Fruit fly (Drosophila melanogaster) whole organism, embryonic: Measurements from ENCODE around the gene PolQ.

Experiments used
- CG12155 ChIP-seq: fragments of 200-800 bp; sonication (Bioruptor generic); optimal IDR thresholded peaks from 3 replicates; lab custom pipeline; 2016; ENCODE audit warnings: missing biosample characterization, missing genetic modification characterization
- GATAe ChIP-seq: fragments of 200-800 bp; sonication (Bioruptor generic); conservative IDR thresholded peaks from 2 replicates; pipeline ENCODE4 v1.3.6; 2022; ENCODE audit warnings: missing biosample characterization, missing genetic modification characterization
- NFAT ChIP-seq: fragments of 200-800 bp; sonication (Bioruptor generic); IDR thresholded peaks from 2 replicates; pipeline ENCODE4 v1.3.6; 2022; ENCODE audit warnings: missing biosample characterization, missing genetic modification characterization

DNA sequence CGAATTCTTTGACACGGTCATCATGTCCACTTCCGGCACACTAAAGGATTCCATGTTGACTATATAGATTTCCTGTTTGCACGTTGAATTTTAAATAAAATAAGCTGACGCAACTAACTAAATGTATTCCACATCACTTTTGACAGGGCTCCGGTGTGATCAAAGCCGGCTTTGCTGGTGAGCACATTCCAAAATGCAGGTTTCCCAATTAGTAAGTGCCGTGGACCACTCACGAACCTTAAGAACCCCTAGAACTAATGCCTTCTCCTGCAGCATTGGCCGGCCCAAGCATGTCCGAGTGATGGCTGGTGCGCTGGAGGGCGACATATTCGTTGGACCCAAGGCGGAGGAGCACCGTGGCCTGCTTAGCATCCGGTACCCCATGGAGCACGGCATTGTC is 19.6 kb downstream of the PolQ start, which contains the start of gene CG31347:
- no peak for TF ChIP-seq NFAT
- TF ChIP-seq CG12155 = no peak
- no peak for TF ChIP-seq GATAe (GFP tag; lab: Robert Waterston, UW)
